Worm (Caenorhabditis elegans) whole organism, L4/young adult: ENCODE measurements around the gene tag-191.

Source experiments
- W03F9.2 ChIP-seq: fragments of 150-350 bp; optimal IDR thresholded peaks from 2 replicates; lab custom pipeline; 2014; ENCODE audit warnings: missing biosample characterization, missing genetic modification characterization
- dao-5 ChIP-seq: sonication (generic microtip); optimal IDR thresholded peaks from 2 replicates; lab custom pipeline; 2016; ENCODE audit warnings: missing genotype, missing genetic modification characterization, moderate library complexity, missing compliant biosample characterization
- him-1 ChIP-seq: sonication (generic microtip); optimal IDR thresholded peaks from 2 replicates; lab custom pipeline; 2016; ENCODE audit warnings: missing genotype, missing genetic modification reagents, missing genetic modification characterization, missing compliant biosample characterization

Gene tag-191

ce11 chrV:14506713-14507675 lies 29.2 kb downstream of the tag-191 start:
- TF ChIP-seq W03F9.2 (tag; lab: Kevin White, UChicago), result no peak
- TF ChIP-seq dao-5 (tag; lab: Kevin White, UChicago), result no peak
- no peak for TF ChIP-seq him-1 (tag; lab: Kevin White, UChicago)

- TF ChIP-seq W03F9.2 (tag; lab: Kevin White, UChicago), result no peak
- TF ChIP-seq him-1 (tag; lab: Kevin White, UChicago), result no peak
- TF ChIP-seq dao-5 (tag; lab: Kevin White, UChicago), result no peak
Measured at ce11 chrV:14505745-14506214, 30.4 kb downstream of the tag-191 start.

ce11 chrV:14504774-14505173 lies 31.4 kb downstream of the tag-191 start:
- TF ChIP-seq him-1 (tag; lab: Kevin White, UChicago), result no peak
- TF ChIP-seq W03F9.2 (tag; lab: Kevin White, UChicago), result no peak
- no peak for TF ChIP-seq dao-5 (tag; lab: Kevin White, UChicago)

- no peak for TF ChIP-seq him-1 (tag; lab: Kevin White, UChicago)
- no peak for TF ChIP-seq dao-5 (tag; lab: Kevin White, UChicago)
- TF ChIP-seq W03F9.2 (tag; lab: Kevin White, UChicago), result no peak
Measured at ce11 chrV:14504120-14504519, 32.1 kb downstream of the tag-191 start.

ce11 chrV:14503065-14503464 lies 33.1 kb downstream of the tag-191 start:
- TF ChIP-seq him-1 (tag; lab: Kevin White, UChicago) (no peak), W03F9.2 (tag; lab: Kevin White, UChicago) (no peak), dao-5 (tag; lab: Kevin White, UChicago) (no peak)

- TF ChIP-seq W03F9.2 (tag; lab: Kevin White, UChicago) (no peak), him-1 (tag; lab: Kevin White, UChicago) (no peak), dao-5 (tag; lab: Kevin White, UChicago) (no peak)
Measured at ce11 chrV:14501136-14501535, 35.0 kb downstream of the tag-191 start, which contains the start of gene R02D5.24. Gene R02D5.24 (plus strand): TSS chrV:14501340.

- TF ChIP-seq dao-5 (tag; lab: Kevin White, UChicago) (no peak), him-1 (tag; lab: Kevin White, UChicago) (no peak), W03F9.2 (tag; lab: Kevin White, UChicago) (no peak)
Measured at ce11 chrV:14500554-14500953, 35.6 kb downstream of the tag-191 start.

- TF ChIP-seq him-1 (tag; lab: Kevin White, UChicago), result no peak
- TF ChIP-seq W03F9.2 (tag; lab: Kevin White, UChicago), result no peak
- no peak for TF ChIP-seq dao-5 (tag; lab: Kevin White, UChicago)
Measured at ce11 chrV:14499074-14499864, 36.9 kb downstream of the tag-191 start.

ce11 chrV:14498204-14498603 lies 38.0 kb downstream of the tag-191 start:
- no peak for TF ChIP-seq him-1 (tag; lab: Kevin White, UChicago)
- no peak for TF ChIP-seq W03F9.2 (tag; lab: Kevin White, UChicago)
- TF ChIP-seq dao-5 (tag; lab: Kevin White, UChicago), result no peak

ce11 chrV:14496446-14496845 lies 39.7 kb downstream of the tag-191 start:
- TF ChIP-seq dao-5 (tag; lab: Kevin White, UChicago), result no peak
- no peak for TF ChIP-seq him-1 (tag; lab: Kevin White, UChicago)
- no peak for TF ChIP-seq W03F9.2 (tag; lab: Kevin White, UChicago)

ce11 chrV:14495493-14495892 lies 40.7 kb downstream of the tag-191 start:
- TF ChIP-seq W03F9.2 (tag; lab: Kevin White, UChicago) (no peak), him-1 (tag; lab: Kevin White, UChicago) (no peak), dao-5 (tag; lab: Kevin White, UChicago) (no peak)

- TF ChIP-seq W03F9.2 (tag; lab: Kevin White, UChicago) (no peak), dao-5 (tag; lab: Kevin White, UChicago) (no peak), him-1 (tag; lab: Kevin White, UChicago) (no peak)
Measured at ce11 chrV:14493665-14494064, 42.5 kb downstream of the tag-191 start.

ce11 chrV:14491097-14491496 lies 45.1 kb downstream of the tag-191 start:
- no peak for TF ChIP-seq him-1 (tag; lab: Kevin White, UChicago)
- TF ChIP-seq W03F9.2 (tag; lab: Kevin White, UChicago), result no peak
- no peak for TF ChIP-seq dao-5 (tag; lab: Kevin White, UChicago)
